Fruit fly (Drosophila melanogaster): ENCODE results near the gene CG42464.

DNA sequence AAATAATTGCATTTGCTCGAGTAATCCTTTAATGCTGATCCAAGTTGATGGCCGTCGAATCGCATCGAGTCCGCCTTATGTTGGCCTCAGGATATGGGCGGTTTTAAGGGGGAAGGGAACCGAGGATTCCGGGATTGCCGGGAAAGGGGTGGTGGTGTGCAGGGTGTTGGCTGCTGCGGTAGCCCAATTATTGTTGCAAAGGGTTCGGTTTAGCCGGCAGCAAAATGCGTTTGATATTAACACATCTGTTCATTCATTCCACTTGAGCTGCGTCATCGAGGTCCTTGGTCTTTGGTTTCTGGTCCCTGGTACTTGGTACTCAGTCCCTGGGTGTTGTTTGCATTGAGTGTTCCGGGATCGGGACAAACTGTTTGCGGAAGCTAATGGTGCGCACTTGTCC, 17.9 kb upstream of the CG42464 start:
- no peak for TF ChIP-seq pan (optimal IDR thresholded peaks at IDR 0.05)
- TF ChIP-seq CG8478 (optimal IDR thresholded peaks at IDR 0.05): no peak
- TF ChIP-seq Dll (optimal IDR thresholded peaks at IDR 0.05): no peak
- TF ChIP-seq usp (GFP tag; optimal IDR thresholded peaks at IDR 0.05): no peak
- TF ChIP-seq psq (optimal IDR thresholded peaks at IDR 0.05): no peak
- no peak for TF ChIP-seq EcR (GFP tag; optimal IDR thresholded peaks at IDR 0.05)

All from whole organism.